Worm (Caenorhabditis elegans) whole organism, late embryonic: ENCODE measurements around the gene acdh-13.
A peak's percentile ranks its signal among the peaks of the same experiment; 100 is the strongest.

Experiments
- C08G9.2 ChIP-seq: sonication (generic microtip); optimal IDR thresholded peaks from 2 replicates; lab custom pipeline; 2016; ENCODE audit warnings: mild to moderate bottlenecking, missing genetic modification characterization, moderate library complexity, missing compliant biosample characterization
- C38D4.7 ChIP-seq: fragments of 200-800 bp; sonication (Bioruptor generic); optimal IDR thresholded peaks from 2 replicates; lab custom pipeline; 2018; ENCODE audit warnings: mild to moderate bottlenecking, missing genetic modification characterization, moderate library complexity, missing compliant biosample characterization
- F13H6.1 ChIP-seq: sonication (generic microtip); optimal IDR thresholded peaks from 2 replicates; lab custom pipeline; 2016; ENCODE audit warnings: missing genetic modification characterization, missing compliant biosample characterization
- K02D7.2 ChIP-seq: sonication (generic microtip); optimal IDR thresholded peaks from 2 replicates; lab custom pipeline; 2017; ENCODE audit warnings: mild to moderate bottlenecking, missing genetic modification characterization, missing compliant biosample characterization
- Y22D7AL.16 ChIP-seq: sonication (generic microtip); optimal IDR thresholded peaks from 2 replicates; lab custom pipeline; 2016; ENCODE audit warnings: missing genetic modification characterization, missing compliant biosample characterization
- ahr-1 ChIP-seq: sonication (generic microtip); optimal IDR thresholded peaks from 2 replicates; lab custom pipeline; 2016; ENCODE audit warnings: missing genetic modification characterization, missing compliant biosample characterization
- ceh-2 ChIP-seq: sonication (generic microtip); optimal IDR thresholded peaks from 2 replicates; lab custom pipeline; 2016; ENCODE audit warnings: missing genotype, missing genetic modification characterization, missing compliant biosample characterization
- ceh-22 ChIP-seq: sonication (generic microtip); optimal IDR thresholded peaks from 2 replicates; lab custom pipeline; 2017; ENCODE audit warnings: missing biosample characterization, missing genetic modification characterization
- ceh-30 ChIP-seq: fragments of 150-350 bp; optimal IDR thresholded peaks from 2 replicates; lab custom pipeline; 2014; ENCODE audit warnings: missing biosample characterization, missing genetic modification characterization
- ceh-31 ChIP-seq: sonication (generic microtip); optimal IDR thresholded peaks from 2 replicates; lab custom pipeline; 2016; ENCODE audit warnings: missing genetic modification characterization, missing compliant biosample characterization
- ceh-34 ChIP-seq: sonication (generic microtip); optimal IDR thresholded peaks from 2 replicates; lab custom pipeline; 2016; ENCODE audit warnings: mild to moderate bottlenecking, missing genetic modification characterization, missing compliant biosample characterization
- ceh-48 ChIP-seq: sonication (generic microtip); optimal IDR thresholded peaks from 2 replicates; lab custom pipeline; 2016; ENCODE audit warnings: missing genetic modification characterization, inconsistent platforms, missing compliant biosample characterization
- ceh-9 ChIP-seq: sonication (generic microtip); optimal IDR thresholded peaks from 2 replicates; lab custom pipeline; 2016; ENCODE audit warnings: mild to moderate bottlenecking, missing genetic modification characterization, inconsistent platforms, missing compliant biosample characterization
- dmd-4 ChIP-seq: sonication (generic microtip); optimal IDR thresholded peaks from 2 replicates; lab custom pipeline; 2016; ENCODE audit warnings: borderline replicate concordance, missing genetic modification characterization, missing compliant biosample characterization
- elt-2 ChIP-seq: sonication (generic microtip); optimal IDR thresholded peaks from 2 replicates; lab custom pipeline; 2016; ENCODE audit warnings: missing genetic modification reagents, missing genetic modification characterization, missing compliant biosample characterization
- ets-4 ChIP-seq: sonication (generic microtip); optimal IDR thresholded peaks from 2 replicates; lab custom pipeline; 2016; ENCODE audit warnings: missing genetic modification characterization, missing compliant biosample characterization
- gmeb-2 ChIP-seq: sonication (generic microtip); optimal IDR thresholded peaks from 2 replicates; lab custom pipeline; 2016; ENCODE audit warnings: missing genetic modification characterization, inconsistent platforms, missing compliant biosample characterization
- hlh-15 ChIP-seq: sonication (generic microtip); optimal IDR thresholded peaks from 2 replicates; lab custom pipeline; 2016; ENCODE audit warnings: missing genetic modification characterization, missing compliant biosample characterization
- lin-11 ChIP-seq: fragments of 200-800 bp; sonication (Bioruptor generic); optimal IDR thresholded peaks from 2 replicates; lab custom pipeline; 2018; ENCODE audit warnings: mild to moderate bottlenecking, missing genetic modification characterization, missing compliant biosample characterization
- nfya-1 ChIP-seq: sonication (generic microtip); optimal IDR thresholded peaks from 2 replicates; lab custom pipeline; 2017; ENCODE audit warnings: missing genetic modification characterization, mild to moderate bottlenecking, missing compliant biosample characterization, antibody characterized with exemption, moderate library complexity
- nhr-232 ChIP-seq: sonication (generic microtip); optimal IDR thresholded peaks from 2 replicates; lab custom pipeline; 2016; ENCODE audit warnings: missing genetic modification characterization, missing compliant biosample characterization
- npax-4 ChIP-seq: sonication (generic microtip); optimal IDR thresholded peaks from 2 replicates; lab custom pipeline; 2016; ENCODE audit warnings: missing genetic modification characterization, missing compliant biosample characterization
- pag-3 ChIP-seq: sonication (generic microtip); optimal IDR thresholded peaks from 2 replicates; lab custom pipeline; 2016; ENCODE audit warnings: missing compliant biosample characterization, missing genetic modification characterization, borderline replicate concordance
- pax-1 ChIP-seq: fragments of 150-350 bp; optimal IDR thresholded peaks from 2 replicates; lab custom pipeline; 2014; ENCODE audit warnings: missing biosample characterization, missing genetic modification characterization
- pha-2 ChIP-seq: sonication (generic microtip); optimal IDR thresholded peaks from 2 replicates; lab custom pipeline; 2017; ENCODE audit warnings: mild to moderate bottlenecking, missing genetic modification characterization, missing compliant biosample characterization
- pha-4 ChIP-seq: fragments of 150-350 bp; optimal IDR thresholded peaks from 2 replicates; lab custom pipeline; 2018; ENCODE audit warnings: missing biosample characterization, missing genetic modification reagents, missing genetic modification characterization
- pqm-1 ChIP-seq: sonication (generic microtip); optimal IDR thresholded peaks from 2 replicates; lab custom pipeline; 2016; ENCODE audit warnings: missing genetic modification characterization, missing compliant biosample characterization
- ref-2 ChIP-seq: sonication (generic microtip); optimal IDR thresholded peaks from 2 replicates; lab custom pipeline; 2016; ENCODE audit warnings: missing genetic modification characterization, missing compliant biosample characterization
- rnt-1 ChIP-seq: sonication (generic microtip); optimal IDR thresholded peaks from 2 replicates; lab custom pipeline; 2016; ENCODE audit warnings: missing genetic modification characterization, missing compliant biosample characterization
- sox-2 ChIP-seq: fragments of 200-800 bp; sonication (Bioruptor generic); IDR thresholded peaks from 2 replicates; pipeline ENCODE4 v1.3.6; 2022; ENCODE audit warnings: missing genetic modification reagents, missing genetic modification characterization, missing compliant biosample characterization
- sox-4 ChIP-seq: sonication (generic microtip); optimal IDR thresholded peaks from 2 replicates; lab custom pipeline; 2017; ENCODE audit warnings: mild to moderate bottlenecking, missing genetic modification characterization, inconsistent platforms, missing compliant biosample characterization
- tbx-2 ChIP-seq: sonication (generic microtip); optimal IDR thresholded peaks from 2 replicates; lab custom pipeline; 2016; ENCODE audit warnings: missing genetic modification characterization, missing compliant biosample characterization
- tbx-7 ChIP-seq: sonication (generic microtip); optimal IDR thresholded peaks from 2 replicates; lab custom pipeline; 2016; ENCODE audit warnings: missing genotype, missing genetic modification characterization, missing compliant biosample characterization
- ttx-3 ChIP-seq: sonication (generic microtip); optimal IDR thresholded peaks from 2 replicates; lab custom pipeline; 2016; ENCODE audit warnings: missing genetic modification reagents, missing genetic modification characterization, missing compliant biosample characterization
- unc-3 ChIP-seq, 2 experiments: fragments of 200-800 bp in 1 of 2; sonication (Bioruptor generic) in 1 of 2; sonication (generic microtip) in 1 of 2; conservative IDR thresholded peaks in 1 of 2; optimal IDR thresholded peaks in 1 of 2; 2 replicates each; pipeline versions ENCODE4 v1.3.6 to Lab custom; 2016 to 2022; ENCODE audit warnings: missing compliant biosample characterization in 2 of 2, missing genetic modification characterization in 2 of 2, missing genetic modification reagents in 1 of 2
- unc-42 ChIP-seq: sonication (generic microtip); optimal IDR thresholded peaks from 2 replicates; lab custom pipeline; 2016; ENCODE audit warnings: missing genotype, missing genetic modification characterization, missing compliant biosample characterization
- zip-5 ChIP-seq: sonication (generic microtip); optimal IDR thresholded peaks from 2 replicates; lab custom pipeline; 2016; ENCODE audit warnings: missing genetic modification characterization, missing compliant biosample characterization
- ztf-16 ChIP-seq: sonication (generic microtip); optimal IDR thresholded peaks from 2 replicates; lab custom pipeline; 2017; ENCODE audit warnings: missing genetic modification characterization, missing compliant biosample characterization

The acdh-13 gene

ce11 chrIV:8498773-8499360 lies at the start of gene acdh-13, which contains the start of gene mesp-1:
Gene acdh-13 (minus strand): TSS chrIV:8498823.
Gene mesp-1 (plus strand): TSS chrIV:8499310.
- TF ChIP-seq ceh-30 (tag; lab: Kevin White, UChicago) = no peak
- no peak for TF ChIP-seq unc-42 (tag; lab: Kevin White, UChicago)
- peak; percentile 38 for TF ChIP-seq tbx-2 (tag; lab: Kevin White, UChicago)
- TF ChIP-seq npax-4 (tag; lab: Kevin White, UChicago) = no peak
- no peak for TF ChIP-seq ceh-48 (tag; lab: Kevin White, UChicago)
- TF ChIP-seq ceh-31 (tag; lab: Kevin White, UChicago) = peak; percentile 69
- no peak for TF ChIP-seq sox-4
- peak; percentile 46 for TF ChIP-seq ref-2 (tag; lab: Kevin White, UChicago)
- TF ChIP-seq dmd-4 (tag; lab: Kevin White, UChicago) = no peak
- no peak for TF ChIP-seq pha-4 (tag; lab: Kevin White, UChicago)
- no peak for TF ChIP-seq lin-11 (tag; lab: Kevin White, UChicago)
- no peak for TF ChIP-seq sox-2 (GFP tag; lab: Robert Waterston, UW)
- TF ChIP-seq unc-3 (GFP tag; conservative IDR thresholded peaks at IDR 0.05; lab: Robert Waterston, UW) = no peak
- TF ChIP-seq unc-3 (tag; optimal IDR thresholded peaks at IDR 0.05; lab: Kevin White, UChicago) = no peak
- no peak for TF ChIP-seq ceh-2 (tag; lab: Kevin White, UChicago)
- TF ChIP-seq ahr-1 (tag; lab: Kevin White, UChicago) = no peak
- no peak for TF ChIP-seq Y22D7AL.16 (tag; lab: Kevin White, UChicago)
- TF ChIP-seq pax-1 (tag; lab: Kevin White, UChicago) = no peak
- TF ChIP-seq gmeb-2 (tag; lab: Kevin White, UChicago) = no peak
- no peak for TF ChIP-seq K02D7.2 (tag; lab: Kevin White, UChicago)
- peak; percentile 22 for TF ChIP-seq zip-5 (tag; lab: Kevin White, UChicago)
- no peak for TF ChIP-seq pag-3
- no peak for TF ChIP-seq pha-2 (tag; lab: Kevin White, UChicago)
- peak; percentile 29 for TF ChIP-seq rnt-1
- TF ChIP-seq ztf-16 (tag; lab: Kevin White, UChicago) = no peak
- no peak for TF ChIP-seq ceh-22 (tag; lab: Kevin White, UChicago)
- no peak for TF ChIP-seq pqm-1 (tag; lab: Kevin White, UChicago)
- no peak for TF ChIP-seq hlh-15 (tag; lab: Kevin White, UChicago)
- TF ChIP-seq ets-4 (tag; lab: Kevin White, UChicago) = peak; percentile 37
- TF ChIP-seq ttx-3 (tag; lab: Kevin White, UChicago) = no peak
- TF ChIP-seq ceh-34 (tag; lab: Kevin White, UChicago) = no peak
- no peak for TF ChIP-seq ceh-9 (tag; lab: Kevin White, UChicago)
- peak; percentile 13 for TF ChIP-seq nfya-1 (tag; lab: Kevin White, UChicago)
- TF ChIP-seq tbx-7 (tag; lab: Kevin White, UChicago) = peak; percentile 19
- peak; percentile 78 for TF ChIP-seq C08G9.2 (tag; lab: Kevin White, UChicago)
- TF ChIP-seq C38D4.7 = no peak

DNA sequence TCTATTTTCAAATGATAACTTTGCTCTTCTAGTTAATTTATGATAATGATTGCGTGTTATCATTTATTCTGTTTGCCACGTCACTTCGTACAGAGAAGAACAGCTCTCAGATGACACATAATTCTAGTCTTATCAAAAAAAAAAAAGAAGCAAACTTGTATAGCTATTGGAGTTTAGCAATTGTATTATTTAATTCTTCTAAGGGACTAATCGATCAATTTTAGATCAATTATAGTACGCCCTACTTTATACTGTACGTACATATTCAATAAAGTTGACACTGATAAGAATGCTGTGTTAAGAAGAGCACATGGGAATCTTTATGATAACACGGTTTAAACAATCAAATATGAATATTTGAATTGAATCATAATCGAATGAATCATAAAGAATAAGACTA lies 43.6 kb upstream of the acdh-13 start:
- no peak for TF ChIP-seq nhr-232 (tag; lab: Kevin White, UChicago)
- TF ChIP-seq elt-2 = peak; percentile 89

ce11 chrIV:8540268-8540667 lies 41.6 kb upstream of the acdh-13 start:
- TF ChIP-seq F13H6.1 (tag; lab: Kevin White, UChicago) (no peak), elt-2 (peak; percentile 4)
- TF ChIP-seq, all 69 proteins: peak for 1
